Worm (Caenorhabditis elegans) whole organism, L4 larva: ENCODE results near the gene srx-137.
A peak's percentile ranks its signal among the peaks of the same experiment; 100 is the strongest.

Experiments
- F10B5.3 ChIP-seq: sonication (generic microtip); optimal IDR thresholded peaks from 2 replicates; lab custom pipeline; 2016; ENCODE audit warnings: mild to moderate bottlenecking, missing genetic modification characterization, missing compliant biosample characterization
- F37D6.2 ChIP-seq: sonication (generic microtip); optimal IDR thresholded peaks from 2 replicates; lab custom pipeline; 2016; ENCODE audit warnings: mild to moderate bottlenecking, missing genetic modification characterization, missing compliant biosample characterization
- F49E8.2 ChIP-seq: sonication (generic microtip); optimal IDR thresholded peaks from 2 replicates; lab custom pipeline; 2016; ENCODE audit warnings: missing compliant biosample characterization, mild to moderate bottlenecking, missing genetic modification characterization, borderline replicate concordance
- T20F7.1 ChIP-seq: fragments of 200-800 bp; sonication (Bioruptor generic); optimal IDR thresholded peaks from 2 replicates; lab custom pipeline; 2018; ENCODE audit warnings: mild to moderate bottlenecking, missing genetic modification characterization, missing compliant biosample characterization
- T26A8.4 ChIP-seq: fragments of 200-800 bp; sonication (Bioruptor generic); IDR thresholded peaks from 2 replicates; pipeline ENCODE4 v1.3.6; 2022; ENCODE audit warnings: missing genetic modification characterization, missing compliant biosample characterization
- aha-1 ChIP-seq: fragments of 150-350 bp; peaks from one replicate; lab custom pipeline; 2014; ENCODE audit warnings: missing biosample characterization, missing genetic modification characterization
- attf-4 ChIP-seq: sonication (generic microtip); optimal IDR thresholded peaks from 3 replicates; lab custom pipeline; 2017; ENCODE audit warnings: missing biosample characterization, missing genetic modification characterization
- ctbp-1 ChIP-seq: fragments of 200-800 bp; sonication (Bioruptor generic); IDR thresholded peaks from 2 replicates; pipeline ENCODE4 v1.3.6; 2022; ENCODE audit warnings: missing genetic modification reagents, missing genetic modification characterization, missing compliant biosample characterization
- daf-12 ChIP-seq: fragments of 150-350 bp; optimal IDR thresholded peaks from 2 replicates; lab custom pipeline; 2014; ENCODE audit warnings: missing biosample characterization, missing genetic modification reagents, missing genetic modification characterization
- daf-19 ChIP-seq: fragments of 200-800 bp; sonication (Bioruptor generic); conservative IDR thresholded peaks from 2 replicates; pipeline ENCODE4 v1.3.6; 2022; ENCODE audit warnings: missing genetic modification characterization, missing compliant biosample characterization
- daf-8 ChIP-seq: fragments of 200-800 bp; sonication (Bioruptor generic); IDR thresholded peaks from 2 replicates; pipeline ENCODE4 v1.3.6; 2022; ENCODE audit warnings: missing genetic modification characterization, missing compliant biosample characterization
- dmd-6 ChIP-seq: fragments of 200-800 bp; sonication (Bioruptor generic); IDR thresholded peaks from 2 replicates; pipeline ENCODE4 v1.3.6; 2022; ENCODE audit warnings: missing genetic modification reagents, missing genetic modification characterization, missing compliant biosample characterization
- dpl-1 ChIP-seq: fragments of 150-350 bp; optimal IDR thresholded peaks from 2 replicates; lab custom pipeline; 2014; ENCODE audit warnings: missing biosample characterization, missing genetic modification reagents, missing genetic modification characterization
- duxl-1 ChIP-seq: sonication (generic microtip); optimal IDR thresholded peaks from 2 replicates; lab custom pipeline; 2016; ENCODE audit warnings: mild to moderate bottlenecking, missing genetic modification characterization, moderate library complexity, missing compliant biosample characterization; ENCODE audit not compliant: poor library complexity
- dve-1 ChIP-seq: sonication (generic microtip); optimal IDR thresholded peaks from 2 replicates; lab custom pipeline; 2017; ENCODE audit warnings: antibody characterized with exemption, mild to moderate bottlenecking, missing genetic modification characterization, missing compliant biosample characterization; ENCODE audit not compliant: insufficient read depth
- egl-27 ChIP-seq: sonication (generic microtip); optimal IDR thresholded peaks from 3 replicates; lab custom pipeline; 2017; ENCODE audit warnings: missing biosample characterization, missing genetic modification reagents, missing genetic modification characterization
- egl-43 ChIP-seq: fragments of 200-800 bp; sonication (Bioruptor generic); IDR thresholded peaks from 2 replicates; pipeline ENCODE4 v1.3.6; 2022; ENCODE audit warnings: missing genetic modification reagents, missing genetic modification characterization, missing compliant biosample characterization
- hlh-11 ChIP-seq: fragments of 200-800 bp; sonication (Bioruptor generic); optimal IDR thresholded peaks from 2 replicates; lab custom pipeline; 2018; ENCODE audit warnings: mild to moderate bottlenecking, missing genetic modification characterization, missing compliant biosample characterization
- hlh-30 ChIP-seq: sonication (generic microtip); optimal IDR thresholded peaks from 2 replicates; lab custom pipeline; 2017; ENCODE audit warnings: antibody characterized with exemption, mild to moderate bottlenecking, missing genetic modification characterization, missing compliant biosample characterization; ENCODE audit not compliant: insufficient read depth
- hmg-1.1 ChIP-seq: fragments of 200-800 bp; sonication (Bioruptor generic); IDR thresholded peaks from 2 replicates; pipeline ENCODE4 v1.3.6; 2022; ENCODE audit warnings: missing genetic modification reagents, missing genetic modification characterization, missing compliant biosample characterization
- jun-1 ChIP-seq: fragments of 150-350 bp; optimal IDR thresholded peaks from 2 replicates; lab custom pipeline; 2014; ENCODE audit warnings: missing biosample characterization, missing genetic modification reagents, missing genetic modification characterization
- lin-1 ChIP-seq: fragments of 200-800 bp; sonication (Bioruptor generic); IDR thresholded peaks from 2 replicates; pipeline ENCODE4 v1.3.6; 2022; ENCODE audit warnings: missing genetic modification reagents, missing genetic modification characterization, missing compliant biosample characterization
- lin-13 ChIP-seq: fragments of 150-350 bp; optimal IDR thresholded peaks from 2 replicates; lab custom pipeline; 2014; ENCODE audit warnings: missing biosample characterization, missing genetic modification reagents, missing genetic modification characterization
- lin-15B ChIP-seq: fragments of 150-350 bp; sonication (generic microtip); optimal IDR thresholded peaks from 3 replicates; lab custom pipeline; 2014; ENCODE audit warnings: missing biosample characterization, missing genetic modification characterization
- lin-39 ChIP-seq: fragments of 150-350 bp; optimal IDR thresholded peaks from 2 replicates; lab custom pipeline; 2014; ENCODE audit warnings: missing biosample characterization, missing genetic modification reagents, missing genetic modification characterization
- lsy-2 ChIP-seq, 2 experiments: fragments of 150-350 bp in 1 of 2; sonication (generic microtip) in 1 of 2; optimal IDR thresholded peaks; 2 replicates each; lab custom pipeline; 2014 to 2017; ENCODE audit warnings: missing biosample characterization in 2 of 2, missing genetic modification characterization in 2 of 2
- mdl-1 ChIP-seq, 2 experiments: fragments of 150-350 bp in 1 of 2; sonication (generic microtip) in 1 of 2; optimal IDR thresholded peaks; 2 replicates each; lab custom pipeline; 2014 to 2017; ENCODE audit warnings: missing biosample characterization in 2 of 2, missing genetic modification characterization in 2 of 2
- mep-1 ChIP-seq: fragments of 150-350 bp; sonication (generic microtip); optimal IDR thresholded peaks from 3 replicates; lab custom pipeline; 2014; ENCODE audit warnings: missing biosample characterization, missing genetic modification characterization
- nhr-10 ChIP-seq: fragments of 150-350 bp; optimal IDR thresholded peaks from 2 replicates; lab custom pipeline; 2014; ENCODE audit warnings: missing biosample characterization, missing genetic modification characterization
- nhr-111 ChIP-seq: fragments of 200-800 bp; sonication (Bioruptor generic); optimal IDR thresholded peaks from 2 replicates; lab custom pipeline; 2018; ENCODE audit warnings: mild to moderate bottlenecking, missing genetic modification characterization, missing compliant biosample characterization
- nhr-237 ChIP-seq: sonication (generic microtip); optimal IDR thresholded peaks from 2 replicates; lab custom pipeline; 2017; ENCODE audit warnings: missing biosample characterization, missing genetic modification characterization
- nhr-25 ChIP-seq: sonication (generic microtip); optimal IDR thresholded peaks from 2 replicates; lab custom pipeline; 2017; ENCODE audit warnings: missing genetic modification characterization, mild to moderate bottlenecking, missing compliant biosample characterization, antibody characterized with exemption, moderate library complexity, borderline replicate concordance; ENCODE audit not compliant: insufficient read depth
- nhr-28 ChIP-seq: fragments of 150-350 bp; optimal IDR thresholded peaks from 2 replicates; lab custom pipeline; 2014; ENCODE audit warnings: missing biosample characterization, missing genetic modification characterization
- nhr-6 ChIP-seq: fragments of 150-350 bp; optimal IDR thresholded peaks from 2 replicates; lab custom pipeline; 2014; ENCODE audit warnings: missing biosample characterization, missing genetic modification characterization
- pqm-1 ChIP-seq: sonication (generic microtip); optimal IDR thresholded peaks from 2 replicates; lab custom pipeline; 2017; ENCODE audit warnings: missing biosample characterization, missing genetic modification characterization
- saeg-2 ChIP-seq: fragments of 200-800 bp; sonication (Bioruptor generic); IDR thresholded peaks from 2 replicates; pipeline ENCODE4 v1.3.6; 2022; ENCODE audit warnings: missing genetic modification reagents, missing genetic modification characterization, missing compliant biosample characterization
- sdz-12 ChIP-seq: fragments of 200-800 bp; sonication (Bioruptor generic); optimal IDR thresholded peaks from 2 replicates; lab custom pipeline; 2018; ENCODE audit warnings: mild to moderate bottlenecking, missing genetic modification characterization, missing compliant biosample characterization
- skn-1 ChIP-seq: fragments of 150-350 bp; optimal IDR thresholded peaks from 2 replicates; lab custom pipeline; 2014; ENCODE audit warnings: missing biosample characterization, missing genetic modification characterization
- snpc-1.2 ChIP-seq: fragments of 200-800 bp; sonication (Bioruptor generic); IDR thresholded peaks from 2 replicates; pipeline ENCODE4 v1.3.6; 2022; ENCODE audit warnings: missing genetic modification reagents, missing genetic modification characterization, missing compliant biosample characterization
- spr-3 ChIP-seq: fragments of 200-800 bp; sonication (Bioruptor generic); optimal IDR thresholded peaks from 2 replicates; lab custom pipeline; 2018; ENCODE audit warnings: mild to moderate bottlenecking, missing genetic modification characterization, missing compliant biosample characterization
- tra-1 ChIP-seq: fragments of 200-800 bp; sonication (Bioruptor generic); IDR thresholded peaks from 2 replicates; pipeline ENCODE4 v1.3.6; 2022; ENCODE audit warnings: missing genetic modification reagents, missing genetic modification characterization, missing compliant biosample characterization
- unc-130 ChIP-seq: sonication (generic microtip); optimal IDR thresholded peaks from 2 replicates; lab custom pipeline; 2016; ENCODE audit warnings: missing genetic modification reagents, missing genetic modification characterization, missing compliant biosample characterization
- unc-62 ChIP-seq, 3 experiments: fragments of 150-350 bp in 1 of 3; sonication (generic microtip); optimal IDR thresholded peaks in 2 of 3; peaks in 1 of 3; 1 replicate in 1 of 3; 2 replicates in 2 of 3; lab custom pipeline; 2014 to 2017; ENCODE audit warnings: missing biosample characterization in 3 of 3, missing genetic modification characterization in 3 of 3, missing genetic modification reagents in 3 of 3, missing genotype in 1 of 3
- zfp-2 ChIP-seq: sonication (generic microtip); optimal IDR thresholded peaks from 2 replicates; lab custom pipeline; 2016; ENCODE audit warnings: mild to moderate bottlenecking, missing genetic modification characterization, missing compliant biosample characterization
- zip-2 ChIP-seq: fragments of 150-350 bp; optimal IDR thresholded peaks from 2 replicates; lab custom pipeline; 2014; ENCODE audit warnings: missing biosample characterization, missing genetic modification characterization
- ztf-11 ChIP-seq: fragments of 150-350 bp; optimal IDR thresholded peaks from 2 replicates; lab custom pipeline; 2014; ENCODE audit warnings: missing biosample characterization, missing genetic modification characterization
- ztf-7 ChIP-seq: fragments of 150-350 bp; optimal IDR thresholded peaks from 2 replicates; lab custom pipeline; 2014; ENCODE audit warnings: missing biosample characterization, missing genetic modification characterization

Gene srx-137

ce11 chrV:13891489-13891888 lies 28.9 kb downstream of the srx-137 start (continued):
- no peak for TF ChIP-seq T26A8.4 (GFP tag; lab: Robert Waterston, UW)
- no peak for TF ChIP-seq unc-130
- TF ChIP-seq dpl-1, result no peak
- no peak for TF ChIP-seq daf-8 (GFP tag; lab: Robert Waterston, UW)
- no peak for TF ChIP-seq jun-1 (tag; lab: Kevin White, UChicago)

DNA sequence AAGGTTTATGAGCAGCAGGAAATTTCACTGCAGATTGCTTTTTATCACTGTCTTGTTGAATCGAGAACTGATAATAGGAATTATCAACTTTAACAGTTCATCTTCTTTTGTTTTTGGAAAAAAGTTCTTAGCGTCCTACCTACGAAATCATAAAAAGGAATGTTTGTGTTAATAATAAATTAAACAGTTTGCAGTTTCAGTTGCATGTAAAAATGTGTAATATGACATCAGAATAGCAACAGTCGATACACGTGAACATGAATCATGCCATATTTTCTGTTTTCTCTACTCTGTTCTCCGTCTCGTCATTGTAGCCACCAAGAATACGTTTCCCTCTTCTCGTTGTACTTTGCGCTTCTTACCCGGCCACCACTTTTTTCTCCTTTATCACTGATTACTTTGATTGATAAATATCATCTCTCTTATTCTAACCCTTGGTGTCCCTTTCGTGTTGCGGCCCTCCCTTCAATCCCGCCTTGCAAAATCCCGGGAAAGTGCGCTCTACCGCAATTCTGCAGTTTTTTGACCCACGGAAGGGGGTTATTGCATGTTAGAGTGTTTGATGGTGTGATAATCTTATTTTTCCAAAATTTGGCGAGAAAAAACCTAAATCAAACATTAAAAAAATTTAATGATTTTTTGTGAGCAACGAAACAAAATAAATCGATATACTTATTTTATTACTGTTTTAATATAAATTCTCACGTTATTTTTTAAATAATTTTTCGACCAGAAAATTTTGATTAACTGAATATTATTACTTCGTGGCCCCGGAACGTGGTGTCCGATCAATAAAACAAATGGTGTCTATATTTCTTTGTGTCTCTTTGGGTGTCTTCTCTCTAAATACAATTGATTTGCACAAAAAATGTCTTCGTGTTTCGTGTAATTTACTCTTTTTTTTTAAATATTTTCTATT lies 30.1 kb downstream of the srx-137 start, which contains the start of gene sptl-3:
Gene sptl-3, plus strand, starts transcription at position 869 of the 919 bp plus-strand sequence.
- TF ChIP-seq spr-3 (GFP tag; lab: Kevin White, UChicago) (no peak), hlh-30 (peak; percentile 58), nhr-28 (tag; lab: Kevin White, UChicago) (peak; percentile 93), pqm-1 (tag; lab: Kevin White, UChicago) (peak; percentile 87), dve-1 (tag; lab: Kevin White, UChicago) (peak; percentile 77), saeg-2 (0 out of 2 replicates have a peak, but pooled peaks have one; percentile 21), lin-13 (GFP tag; lab: Kevin White, UChicago) (no peak), mdl-1 (tag; optimal IDR thresholded peaks at IDR 0.05; lab: Kevin White, UChicago) (peak in 1 of 2 experiments; percentile 84), duxl-1 (tag; lab: Kevin White, UChicago) (no peak), dmd-6 (GFP tag; lab: Robert Waterston, UW) (peak; percentile 73), nhr-111 (GFP tag; lab: Kevin White, UChicago) (no peak), T20F7.1 (GFP tag; lab: Kevin White, UChicago) (no peak), mep-1 (tag; lab: Kevin White, UChicago) (peak; percentile 39), tra-1 (GFP tag; lab: Robert Waterston, UW) (no peak; the same call in 1 of the 2 replicates), hlh-11 (tag; lab: Kevin White, UChicago) (peak; percentile 84), aha-1 (tag; lab: Kevin White, UChicago) (peak; percentile 92), lsy-2 (tag; optimal IDR thresholded peaks at IDR 0.05; lab: Kevin White, UChicago) (peak in 1 of 2 experiments; percentile 34), nhr-237 (no peak), lin-1 (GFP tag; lab: Robert Waterston, UW) (no peak), egl-27 (tag; lab: Kevin White, UChicago) (no peak), attf-4 (tag; lab: Kevin White, UChicago) (no peak), unc-62 (GFP tag; optimal IDR thresholded peaks at IDR 0.05 in 1 of 2; lab: Kevin White, UChicago) (peak in 1 of 2 experiments; percentile 11), unc-62 (tag; optimal IDR thresholded peaks at IDR 0.05; lab: Kevin White, UChicago) (peak; percentile 13), ztf-7 (tag; lab: Kevin White, UChicago) (no peak), snpc-1.2 (GFP tag; lab: Robert Waterston, UW) (no peak), F37D6.2 (no peak), daf-12 (tag; lab: Kevin White, UChicago) (no peak), F49E8.2 (tag; lab: Kevin White, UChicago) (no peak), zip-2 (tag; lab: Kevin White, UChicago) (no peak), skn-1 (tag; lab: Kevin White, UChicago) (no peak), nhr-10 (peak; percentile 63), ctbp-1 (GFP tag; lab: Robert Waterston, UW) (0 out of 2 replicates have a peak, but pooled peaks have one; percentile 30), sdz-12 (GFP tag; lab: Kevin White, UChicago) (no peak), ztf-11 (tag; lab: Kevin White, UChicago) (no peak), lin-15B (no peak), F10B5.3 (tag; lab: Kevin White, UChicago) (no peak), zfp-2 (tag; lab: Kevin White, UChicago) (no peak), lin-39 (no peak), nhr-25 (tag; lab: Kevin White, UChicago) (no peak), daf-19 (GFP tag; lab: Robert Waterston, UW) (no peak), nhr-6 (tag; lab: Kevin White, UChicago) (peak; percentile 19), egl-43 (GFP tag; lab: Robert Waterston, UW) (no peak), hmg-1.1 (GFP tag; lab: Robert Waterston, UW) (0 out of 2 replicates have a peak, but pooled peaks have one; percentile 42)
